Worm (Caenorhabditis elegans): Measurements from ENCODE around the gene C35D6.13.
"Not testable (repeated sequence)": the region's sequence is repeated elsewhere in the genome, so short reads cannot be mapped to it uniquely, and the experiment has no call there.

C35D6.13 gene

ce11 chrIV:16307925-16308324 is 28.9 kb upstream of the C35D6.13 start, which contains the start of gene rac-2:
Gene rac-2 (plus strand): TSS chrIV:16308225.
- TF ChIP-seq blmp-1 (tag; optimal IDR thresholded peaks at IDR 0.05; ENCODE audit: insufficient read depth); peb-1 (tag; optimal IDR thresholded peaks at IDR 0.05); lin-13 (GFP tag; optimal IDR thresholded peaks at IDR 0.05): not testable (repeated sequence)

ce11 chrIV:16310103-16310502 is 26.7 kb upstream of the C35D6.13 start:
- TF ChIP-seq mbf-1 (tag; optimal IDR thresholded peaks at IDR 0.05), result no peak
- no peak for TF ChIP-seq alr-1 (tag; optimal IDR thresholded peaks at IDR 0.05)
- TF ChIP-seq aly-2 (tag; optimal IDR thresholded peaks at IDR 0.05), result no peak

- TF ChIP-seq nhr-77 (tag; optimal IDR thresholded peaks at IDR 0.05) (no peak), nhr-11 (tag; optimal IDR thresholded peaks at IDR 0.05) (no peak), nhr-25 (tag; optimal IDR thresholded peaks at IDR 0.05) (no peak), sma-9 (GFP tag; optimal IDR thresholded peaks at IDR 0.05) (no peak), sma-9 (tag; optimal IDR thresholded peaks at IDR 0.05) (no peak)
Measured at ce11 chrIV:16320410-16320809, 16.4 kb upstream of the C35D6.13 start, which contains the start of gene K03D3.5. Gene K03D3.5 (minus strand): TSS chrIV:16320510.

ce11 chrIV:16320866-16321265 is 16.0 kb upstream of the C35D6.13 start, which contains the start of gene srz-61:
Gene srz-61 (plus strand): TSS chrIV:16321166.
- TF ChIP-seq nhr-21 (tag; optimal IDR thresholded peaks at IDR 0.05) (no peak), R02D3.7 (tag; optimal IDR thresholded peaks at IDR 0.05) (no peak), nhr-129 (tag; optimal IDR thresholded peaks at IDR 0.05) (no peak), zag-1 (tag; optimal IDR thresholded peaks at IDR 0.05) (no peak), C34F6.9 (tag; optimal IDR thresholded peaks at IDR 0.05) (no peak), nhr-10 (tag; optimal IDR thresholded peaks at IDR 0.05) (no peak), ama-1 (optimal IDR thresholded peaks at IDR 0.05) (no peak), blmp-1 (tag; optimal IDR thresholded peaks at IDR 0.05; ENCODE audit: insufficient read depth) (no peak), elt-3 (tag; optimal IDR thresholded peaks at IDR 0.05) (no peak), elt-1 (tag; optimal IDR thresholded peaks at IDR 0.05) (no peak), egl-27 (tag; optimal IDR thresholded peaks at IDR 0.05) (no peak), skn-1 (tag; optimal IDR thresholded peaks at IDR 0.05) (no peak), ztf-11 (tag; optimal IDR thresholded peaks at IDR 0.05) (no peak), sem-4 (tag; optimal IDR thresholded peaks at IDR 0.05) (no peak), nhr-11 (tag; optimal IDR thresholded peaks at IDR 0.05) (no peak), mab-5 (tag; optimal IDR thresholded peaks at IDR 0.05) (no peak), fos-1 (tag; optimal IDR thresholded peaks at IDR 0.05) (no peak)

ce11 chrIV:16323373-16323772 is 13.4 kb upstream of the C35D6.13 start, which contains the start of gene srz-104:
Gene srz-104 (plus strand): TSS chrIV:16323673.
- no peak for TF ChIP-seq skn-1 (tag; optimal IDR thresholded peaks at IDR 0.05)
- no peak for TF ChIP-seq zag-1 (tag; optimal IDR thresholded peaks at IDR 0.05)
- no peak for TF ChIP-seq C34F6.9 (tag; optimal IDR thresholded peaks at IDR 0.05)
- no peak for TF ChIP-seq snpc-4 (tag; optimal IDR thresholded peaks at IDR 0.05)
- no peak for TF ChIP-seq nhr-21 (tag; optimal IDR thresholded peaks at IDR 0.05)
- TF ChIP-seq gmeb-1 (tag; optimal IDR thresholded peaks at IDR 0.05), result no peak
- TF ChIP-seq nhr-6 (tag; optimal IDR thresholded peaks at IDR 0.05), result no peak
- TF ChIP-seq nhr-11 (tag; optimal IDR thresholded peaks at IDR 0.05), result no peak
- no peak for TF ChIP-seq F13H6.1 (tag; optimal IDR thresholded peaks at IDR 0.05)
- no peak for TF ChIP-seq elt-3 (tag; optimal IDR thresholded peaks at IDR 0.05)
- no peak for TF ChIP-seq ama-1 (optimal IDR thresholded peaks at IDR 0.05)
- no peak for TF ChIP-seq unc-39 (tag; optimal IDR thresholded peaks at IDR 0.05)
- TF ChIP-seq nhr-12 (tag; optimal IDR thresholded peaks at IDR 0.05), result no peak
- TF ChIP-seq lin-13 (GFP tag; optimal IDR thresholded peaks at IDR 0.05), result no peak
- TF ChIP-seq fos-1 (tag; optimal IDR thresholded peaks at IDR 0.05), result no peak
- no peak for TF ChIP-seq mbf-1 (tag; optimal IDR thresholded peaks at IDR 0.05)
- TF ChIP-seq sem-4 (tag; optimal IDR thresholded peaks at IDR 0.05), result no peak
- TF ChIP-seq alr-1 (tag; optimal IDR thresholded peaks at IDR 0.05), result no peak
- TF ChIP-seq sma-9 (GFP tag; optimal IDR thresholded peaks at IDR 0.05), result no peak
- TF ChIP-seq sma-9 (tag; optimal IDR thresholded peaks at IDR 0.05), result no peak

ce11 chrIV:16324589-16324988 is 12.2 kb upstream of the C35D6.13 start, which contains the start of gene srz-105:
Gene srz-105 (plus strand): TSS chrIV:16324889.
- TF ChIP-seq snpc-4 (tag; optimal IDR thresholded peaks at IDR 0.05), result no peak
- no peak for TF ChIP-seq ZK546.5 (tag; optimal IDR thresholded peaks at IDR 0.05)
- TF ChIP-seq mab-5 (tag; optimal IDR thresholded peaks at IDR 0.05), result no peak
- no peak for TF ChIP-seq mbf-1 (tag; optimal IDR thresholded peaks at IDR 0.05)
- TF ChIP-seq nhr-21 (tag; optimal IDR thresholded peaks at IDR 0.05), result no peak
- no peak for TF ChIP-seq nhr-10 (tag; optimal IDR thresholded peaks at IDR 0.05)
- no peak for TF ChIP-seq nhr-77 (tag; optimal IDR thresholded peaks at IDR 0.05)
- no peak for TF ChIP-seq nhr-25 (tag; optimal IDR thresholded peaks at IDR 0.05)
- TF ChIP-seq ceh-16 (tag; optimal IDR thresholded peaks at IDR 0.05), result no peak
- no peak for TF ChIP-seq nhr-12 (tag; optimal IDR thresholded peaks at IDR 0.05)
- TF ChIP-seq fos-1 (tag; optimal IDR thresholded peaks at IDR 0.05), result no peak
- no peak for TF ChIP-seq nhr-237 (tag; optimal IDR thresholded peaks at IDR 0.05)
- TF ChIP-seq aly-2 (tag; optimal IDR thresholded peaks at IDR 0.05), result no peak
- no peak for TF ChIP-seq zag-1 (tag; optimal IDR thresholded peaks at IDR 0.05)
- TF ChIP-seq elt-3 (tag; optimal IDR thresholded peaks at IDR 0.05), result no peak
- TF ChIP-seq nhr-11 (tag; optimal IDR thresholded peaks at IDR 0.05), result no peak
- no peak for TF ChIP-seq unc-62 (GFP tag; optimal IDR thresholded peaks at IDR 0.05)
- TF ChIP-seq lin-39 (tag; optimal IDR thresholded peaks at IDR 0.05), result no peak

All from whole organism, L2 larva.